Fruit fly (Drosophila melanogaster) whole organism, embryonic: Measurements from ENCODE around the gene MESK4.

Experiments used
- B-H2 ChIP-seq: fragments of 200-800 bp; sonication (Bioruptor generic); optimal IDR thresholded peaks from 2 replicates; lab custom pipeline; 2018; ENCODE audit warnings: missing biosample characterization, mild to moderate bottlenecking, missing genetic modification characterization
- BtbVII ChIP-seq: fragments of 200-800 bp; sonication (Bioruptor generic); optimal IDR thresholded peaks from 3 replicates; lab custom pipeline; 2017; ENCODE audit warnings: missing biosample characterization, mild to moderate bottlenecking, missing genetic modification characterization
- CG10267 ChIP-seq: fragments of 200-800 bp; sonication (Bioruptor generic); optimal IDR thresholded peaks from 2 replicates; lab custom pipeline; 2018; ENCODE audit warnings: missing biosample characterization, mild to moderate bottlenecking, missing genetic modification characterization, moderate library complexity
- CG10321 ChIP-seq: fragments of 200-800 bp; sonication (Bioruptor generic); IDR thresholded peaks from 2 replicates; pipeline ENCODE4 v1.3.6; 2022; ENCODE audit warnings: missing biosample characterization, missing genetic modification characterization
- CG10462 ChIP-seq: fragments of 200-800 bp; sonication (Bioruptor generic); optimal IDR thresholded peaks from 2 replicates; lab custom pipeline; 2016; ENCODE audit warnings: missing biosample characterization, missing genetic modification characterization
- CG10959 ChIP-seq: fragments of 200-800 bp; sonication (Bioruptor generic); IDR thresholded peaks from 2 replicates; pipeline ENCODE4 v1.3.6; 2022; ENCODE audit warnings: missing biosample characterization, missing genetic modification characterization
- CG10979 ChIP-seq: fragments of 200-800 bp; sonication (Bioruptor generic); optimal IDR thresholded peaks from 2 replicates; lab custom pipeline; 2018; ENCODE audit warnings: missing biosample characterization, mild to moderate bottlenecking, missing genetic modification characterization, moderate library complexity
- CG11504 ChIP-seq: fragments of 200-800 bp; sonication (Bioruptor generic); optimal IDR thresholded peaks from 3 replicates; lab custom pipeline; 2019; ENCODE audit warnings: missing biosample characterization, mild to moderate bottlenecking, missing genetic modification characterization, moderate library complexity
- CG14441 ChIP-seq: fragments of 200-800 bp; sonication (Bioruptor generic); IDR thresholded peaks from 2 replicates; pipeline ENCODE4 v1.3.6; 2022; ENCODE audit warnings: missing biosample characterization, missing genetic modification characterization
- CG15269 ChIP-seq: fragments of 200-800 bp; sonication (Bioruptor generic); optimal IDR thresholded peaks from 2 replicates; lab custom pipeline; 2018; ENCODE audit warnings: missing biosample characterization, mild to moderate bottlenecking, missing genetic modification characterization, moderate library complexity
- CG1603 ChIP-seq: fragments of 200-800 bp; sonication (Bioruptor generic); optimal IDR thresholded peaks from 2 replicates; lab custom pipeline; 2019; ENCODE audit warnings: missing biosample characterization, mild to moderate bottlenecking, missing genetic modification characterization, moderate library complexity
- CG16863 ChIP-seq: fragments of 200-800 bp; sonication (Bioruptor generic); optimal IDR thresholded peaks from 3 replicates; lab custom pipeline; 2016; ENCODE audit warnings: missing biosample characterization, missing genetic modification characterization
- CG17328 ChIP-seq: fragments of 200-800 bp; sonication (Bioruptor generic); IDR thresholded peaks from 2 replicates; pipeline ENCODE4 v1.3.6; 2022; ENCODE audit warnings: missing biosample characterization, missing genetic modification characterization
- CG17359 ChIP-seq: fragments of 200-800 bp; sonication (Bioruptor generic); optimal IDR thresholded peaks from 3 replicates; lab custom pipeline; 2018; ENCODE audit warnings: missing biosample characterization, mild to moderate bottlenecking, missing genetic modification characterization, moderate library complexity
- CG17912 ChIP-seq: fragments of 200-800 bp; sonication (Bioruptor generic); optimal IDR thresholded peaks from 2 replicates; lab custom pipeline; 2018; ENCODE audit warnings: missing biosample characterization, mild to moderate bottlenecking, missing genetic modification characterization
- CG18011 ChIP-seq: fragments of 200-800 bp; sonication (Bioruptor generic); optimal IDR thresholded peaks from 2 replicates; lab custom pipeline; 2017; ENCODE audit warnings: missing biosample characterization, missing genetic modification characterization, mild to moderate bottlenecking, moderate library complexity, missing genotype
- CG18619 ChIP-seq: fragments of 200-800 bp; sonication (Bioruptor generic); optimal IDR thresholded peaks from 3 replicates; lab custom pipeline; 2017; ENCODE audit warnings: missing biosample characterization, mild to moderate bottlenecking, missing genetic modification characterization
- CG2889 ChIP-seq: fragments of 200-800 bp; sonication (Bioruptor generic); IDR thresholded peaks from 3 replicates; pipeline ENCODE4 v1.3.6; 2022; ENCODE audit warnings: missing biosample characterization, missing genetic modification characterization
- CG31365 ChIP-seq: fragments of 200-800 bp; sonication (Bioruptor generic); optimal IDR thresholded peaks from 2 replicates; lab custom pipeline; 2018; ENCODE audit warnings: missing biosample characterization, mild to moderate bottlenecking, missing genetic modification characterization
- CG31441 ChIP-seq: fragments of 200-800 bp; sonication (Bioruptor generic); IDR thresholded peaks from 2 replicates; pipeline ENCODE4 v1.3.6; 2022; ENCODE audit warnings: missing biosample characterization, missing genetic modification characterization
- CG3407 ChIP-seq: fragments of 200-800 bp; sonication (Bioruptor generic); optimal IDR thresholded peaks from 2 replicates; lab custom pipeline; 2018; ENCODE audit warnings: missing biosample characterization, mild to moderate bottlenecking, missing genetic modification characterization
- CG43689 ChIP-seq: fragments of 200-800 bp; sonication (Bioruptor generic); IDR thresholded peaks from 2 replicates; pipeline ENCODE4 v1.3.6; 2022; ENCODE audit warnings: missing biosample characterization, missing genetic modification characterization
- CG7357 ChIP-seq: fragments of 200-800 bp; sonication (Bioruptor generic); IDR thresholded peaks from 3 replicates; pipeline ENCODE4 v1.3.6; 2022; ENCODE audit warnings: missing biosample characterization, missing genetic modification characterization
- CG8924 ChIP-seq: fragments of 200-800 bp; optimal IDR thresholded peaks from 3 replicates; lab custom pipeline; 2019; ENCODE audit warnings: missing biosample characterization, mild to moderate bottlenecking, missing genetic modification characterization, moderate library complexity
- CoRest ChIP-seq: fragments of 200-800 bp; sonication (Bioruptor generic); optimal IDR thresholded peaks from 3 replicates; lab custom pipeline; 2018; ENCODE audit warnings: missing biosample characterization, mild to moderate bottlenecking, missing genetic modification characterization, moderate library complexity
- Dip2 ChIP-seq: fragments of 200-800 bp; sonication (Bioruptor generic); IDR thresholded peaks from 2 replicates; pipeline ENCODE4 v1.3.6; 2022; ENCODE audit warnings: missing biosample characterization, missing genetic modification characterization
- Elba2 ChIP-seq: fragments of 200-800 bp; sonication (Bioruptor generic); optimal IDR thresholded peaks from 3 replicates; lab custom pipeline; 2016; ENCODE audit warnings: missing biosample characterization, missing genetic modification characterization
- Ets65A ChIP-seq: fragments of 200-800 bp; sonication (Bioruptor generic); peaks from one replicate; lab custom pipeline; 2016; ENCODE audit warnings: missing biosample characterization, missing genetic modification characterization
- Ets97D ChIP-seq: fragments of 200-800 bp; sonication (Bioruptor generic); optimal IDR thresholded peaks from 3 replicates; lab custom pipeline; 2016; ENCODE audit warnings: missing biosample characterization, missing genetic modification characterization
- HLH54F ChIP-seq: fragments of 200-800 bp; sonication (Bioruptor generic); optimal IDR thresholded peaks from 3 replicates; lab custom pipeline; 2016; ENCODE audit warnings: missing biosample characterization, missing genetic modification characterization
- HmgZ ChIP-seq: fragments of 200-800 bp; sonication (Bioruptor generic); optimal IDR thresholded peaks from 2 replicates; lab custom pipeline; 2018; ENCODE audit warnings: missing biosample characterization, mild to moderate bottlenecking, missing genetic modification characterization
- Lpt ChIP-seq: fragments of >200 bp; optimal IDR thresholded peaks from 2 replicates; lab custom pipeline; 2018; ENCODE audit warnings: missing biosample characterization, missing genetic modification characterization
- Sox100B ChIP-seq: fragments of 200-800 bp; sonication (Bioruptor generic); optimal IDR thresholded peaks from 3 replicates; lab custom pipeline; 2018; ENCODE audit warnings: missing biosample characterization, mild to moderate bottlenecking, missing genetic modification characterization
- Sox102F ChIP-seq: fragments of 200-800 bp; sonication (Bioruptor generic); optimal IDR thresholded peaks from 2 replicates; lab custom pipeline; 2018; ENCODE audit warnings: missing biosample characterization, mild to moderate bottlenecking, missing genetic modification characterization, moderate library complexity
- br ChIP-seq: fragments of >200 bp; optimal IDR thresholded peaks from 2 replicates; lab custom pipeline; 2017
- dmrt99B ChIP-seq: fragments of 200-800 bp; sonication (Bioruptor generic); optimal IDR thresholded peaks from 2 replicates; lab custom pipeline; 2018; ENCODE audit warnings: missing biosample characterization, mild to moderate bottlenecking, missing genetic modification characterization, moderate library complexity
- eve ChIP-seq, 2 experiments: fragments of >200 bp; optimal IDR thresholded peaks; 2 replicates each; lab custom pipeline; 2017; ENCODE audit warnings: missing biosample characterization in 2 of 2, missing genetic modification characterization in 2 of 2
- eyg ChIP-seq: fragments of 200-800 bp; sonication (Bioruptor generic); optimal IDR thresholded peaks from 3 replicates; lab custom pipeline; 2016; ENCODE audit warnings: missing biosample characterization, missing genetic modification characterization
- fd3F ChIP-seq: fragments of 200-800 bp; sonication (Bioruptor generic); optimal IDR thresholded peaks from 2 replicates; lab custom pipeline; 2018; ENCODE audit warnings: missing biosample characterization, mild to moderate bottlenecking, missing genetic modification characterization, moderate library complexity
- fd64A ChIP-seq: fragments of 200-800 bp; sonication (Bioruptor generic); optimal IDR thresholded peaks from 3 replicates; lab custom pipeline; 2018; ENCODE audit warnings: missing biosample characterization, mild to moderate bottlenecking, missing genetic modification characterization
- fd96Cb ChIP-seq: fragments of 200-800 bp; sonication (Bioruptor generic); optimal IDR thresholded peaks from 2 replicates; lab custom pipeline; 2018; ENCODE audit warnings: missing biosample characterization, mild to moderate bottlenecking, missing genetic modification characterization, moderate library complexity
- ind ChIP-seq: fragments of 200-800 bp; sonication (Bioruptor generic); optimal IDR thresholded peaks from 3 replicates; lab custom pipeline; 2016; ENCODE audit warnings: missing biosample characterization, missing genetic modification characterization
- jing ChIP-seq: fragments of 200-800 bp; sonication (Bioruptor generic); optimal IDR thresholded peaks from 2 replicates; lab custom pipeline; 2018; ENCODE audit warnings: missing biosample characterization, mild to moderate bottlenecking, missing genetic modification characterization
- ken ChIP-seq: fragments of 200-800 bp; sonication (Bioruptor generic); IDR thresholded peaks from 3 replicates; pipeline ENCODE4 v1.3.6; 2022; ENCODE audit warnings: missing biosample characterization, missing genetic modification characterization
- lbe ChIP-seq: fragments of 200-800 bp; sonication (Bioruptor generic); optimal IDR thresholded peaks from 2 replicates; lab custom pipeline; 2016; ENCODE audit warnings: missing biosample characterization, mild to moderate bottlenecking, missing genetic modification characterization
- pros ChIP-seq: fragments of 200-800 bp; sonication (Bioruptor generic); optimal IDR thresholded peaks from 3 replicates; lab custom pipeline; 2019; ENCODE audit warnings: missing biosample characterization, mild to moderate bottlenecking, missing genetic modification characterization, moderate library complexity
- repo ChIP-seq: fragments of 200-800 bp; sonication (Bioruptor generic); optimal IDR thresholded peaks from 2 replicates; lab custom pipeline; 2016; ENCODE audit warnings: missing biosample characterization, missing genetic modification characterization
- sd ChIP-seq: fragments of 200-800 bp; sonication (Bioruptor generic); optimal IDR thresholded peaks from 3 replicates; lab custom pipeline; 2018; ENCODE audit warnings: missing biosample characterization, mild to moderate bottlenecking, missing genetic modification characterization, moderate library complexity
- sens ChIP-seq: fragments of 200-800 bp; sonication (Bioruptor generic); peaks from one replicate; lab custom pipeline; 2016; ENCODE audit warnings: missing biosample characterization, missing genetic modification characterization
- slbo ChIP-seq: fragments of 200-800 bp; sonication (Bioruptor generic); IDR thresholded peaks from 2 replicates; pipeline ENCODE4 v1.3.6; 2022; ENCODE audit warnings: missing biosample characterization, missing genetic modification characterization
- stc ChIP-seq: fragments of 200-800 bp; sonication (Bioruptor generic); IDR thresholded peaks from 2 replicates; pipeline ENCODE4 v1.3.6; 2022; ENCODE audit warnings: missing biosample characterization, missing genetic modification characterization
- tio ChIP-seq: fragments of 200-800 bp; sonication (Bioruptor generic); optimal IDR thresholded peaks from 2 replicates; lab custom pipeline; 2017; ENCODE audit warnings: missing biosample characterization, missing genetic modification characterization, inconsistent platforms
- trem ChIP-seq: fragments of 200-800 bp; optimal IDR thresholded peaks from 3 replicates; lab custom pipeline; 2019; ENCODE audit warnings: missing biosample characterization, mild to moderate bottlenecking, missing genetic modification characterization, moderate library complexity

The MESK4 gene

dm6 chr3R:17007336-17007735, 18.7 kb downstream of the MESK4 start (continued):
- no peak for TF ChIP-seq ind
- TF ChIP-seq stc (GFP tag; lab: Robert Waterston, UW) = no peak
- TF ChIP-seq Ets97D (GFP tag; lab: Kevin White, UChicago) = no peak
- TF ChIP-seq CG16863 (GFP tag; lab: Kevin White, UChicago) = no peak
- TF ChIP-seq CG31365 = no peak
- TF ChIP-seq CG1603 (tag; lab: Kevin White, UChicago) = no peak
- TF ChIP-seq eyg (GFP tag; lab: Kevin White, UChicago) = no peak
- TF ChIP-seq CG17359 (tag; lab: Kevin White, UChicago) = no peak
- TF ChIP-seq CG10267 (tag; lab: Kevin White, UChicago) = no peak
- 0 out of 2 replicates have a peak, but pooled peaks have one; percentile 11 for TF ChIP-seq CG31441
- TF ChIP-seq dmrt99B = no peak
- peak; percentile 37 for TF ChIP-seq CG17912 (GFP tag; lab: Kevin White, UChicago)
- TF ChIP-seq CG18619 (GFP tag; lab: Kevin White, UChicago) = no peak
- no peak for TF ChIP-seq CG10462 (GFP tag; lab: Kevin White, UChicago)
- TF ChIP-seq CG2889 = no peak
- TF ChIP-seq CG10979 (tag; lab: Kevin White, UChicago) = no peak
- TF ChIP-seq CG18011 (GFP tag; lab: Kevin White, UChicago) = no peak
- no peak for TF ChIP-seq CG10959
- no peak for TF ChIP-seq fd64A (GFP tag; lab: Kevin White, UChicago)
- TF ChIP-seq CG15269 (tag; lab: Kevin White, UChicago) = peak; percentile 71
- no peak for TF ChIP-seq repo (GFP tag; lab: Kevin White, UChicago)
- TF ChIP-seq jing = no peak
- no peak for TF ChIP-seq tio (GFP tag; lab: Kevin White, UChicago)
- TF ChIP-seq B-H2 = peak; percentile 26
- no peak for TF ChIP-seq CG8924 (tag; lab: Kevin White, UChicago)
- TF ChIP-seq HLH54F (GFP tag; lab: Kevin White, UChicago) = no peak
- peak; percentile 82 for TF ChIP-seq sd (tag; lab: Kevin White, UChicago)
- no peak for TF ChIP-seq CG3407 (GFP tag; lab: Kevin White, UChicago)
- no peak for TF ChIP-seq sens (GFP tag; lab: Kevin White, UChicago)
- TF ChIP-seq CG17328 = no peak
- no peak for TF ChIP-seq CG7357
- no peak for TF ChIP-seq CG11504
- no peak for TF ChIP-seq CG43689 (GFP tag; lab: Robert Waterston, UW)
- peak; percentile 28 for TF ChIP-seq Sox100B
- TF ChIP-seq Ets65A (GFP tag; lab: Kevin White, UChicago) = no peak
- TF ChIP-seq BtbVII (GFP tag; lab: Kevin White, UChicago) = no peak
- no peak for TF ChIP-seq trem (tag; lab: Kevin White, UChicago)
- TF ChIP-seq lbe (GFP tag; lab: Kevin White, UChicago) = no peak
- TF ChIP-seq CG14441 (GFP tag; lab: Robert Waterston, UW) = no peak
- no peak for TF ChIP-seq fd96Cb (tag; lab: Kevin White, UChicago)
- no peak for TF ChIP-seq slbo (GFP tag; lab: Robert Waterston, UW)
- TF ChIP-seq eve (GFP tag; optimal IDR thresholded peaks at IDR 0.05; lab: Kevin White, UChicago) = no peak
- no peak for TF ChIP-seq br (lab: Kevin White, UChicago)
- no peak for TF ChIP-seq Dip2 (GFP tag; lab: Robert Waterston, UW)
- TF ChIP-seq HmgZ = no peak
- no peak for TF ChIP-seq CG10321
- TF ChIP-seq fd3F (GFP tag; lab: Kevin White, UChicago) = peak; percentile 30
- no peak for TF ChIP-seq Elba2
- no peak for TF ChIP-seq ken (GFP tag; lab: Robert Waterston, UW)
- TF ChIP-seq CoRest (tag; lab: Kevin White, UChicago) = no peak
- no peak for TF ChIP-seq pros
- no peak for TF ChIP-seq Sox102F
- TF ChIP-seq Lpt = no peak
